Fruit fly (Drosophila melanogaster) whole organism: ENCODE measurements around the gene CG14715.

ENCODE experiments used
- CG8478 ChIP-seq: fragments of >200 bp; optimal IDR thresholded peaks from 2 replicates; lab custom pipeline; 2018; ENCODE audit warnings: inconsistent platforms
- Dll ChIP-seq: fragments of >200 bp; optimal IDR thresholded peaks from 2 replicates; lab custom pipeline; 2017
- EcR ChIP-seq, 2 experiments: fragments of >200 bp; optimal IDR thresholded peaks; 2 replicates each; lab custom pipeline; 2017; ENCODE audit warnings: missing biosample characterization in 2 of 2, missing genetic modification characterization in 2 of 2, missing genetic modification reagents in 2 of 2
- pan ChIP-seq: fragments of >200 bp; optimal IDR thresholded peaks from 2 replicates; lab custom pipeline; 2017
- psq ChIP-seq: fragments of >200 bp; optimal IDR thresholded peaks from 2 replicates; lab custom pipeline; 2017
- usp ChIP-seq: fragments of >200 bp; optimal IDR thresholded peaks from 2 replicates; lab custom pipeline; 2017; ENCODE audit warnings: missing biosample characterization, missing genetic modification characterization, mixed read lengths

CG14715 gene

dm6 chr3R:11673955-11674663 lies at the start of gene CG14715:
CG14715 (plus strand) TSS chr3R:11674221.
- TF ChIP-seq EcR (GFP tag; optimal IDR thresholded peaks at IDR 0.05; lab: Kevin White, UChicago), result no peak
- no peak for TF ChIP-seq pan
- TF ChIP-seq usp (GFP tag; lab: Kevin White, UChicago), result no peak
- no peak for TF ChIP-seq Dll (lab: Kevin White, UChicago)
- TF ChIP-seq CG8478, result no peak
- TF ChIP-seq psq (lab: Kevin White, UChicago), result no peak

dm6 chr3R:11625544-11625943 lies 48.5 kb upstream of the CG14715 start, which contains the start of gene Zaf1:
Zaf1 (minus strand) TSS chr3R:11625644.
- TF ChIP-seq usp (GFP tag; lab: Kevin White, UChicago) (no peak), CG8478 (no peak), Dll (lab: Kevin White, UChicago) (no peak), EcR (GFP tag; optimal IDR thresholded peaks at IDR 0.05; lab: Kevin White, UChicago) (no peak)

- TF ChIP-seq psq (lab: Kevin White, UChicago) (no peak), usp (GFP tag; lab: Kevin White, UChicago) (no peak), EcR (GFP tag; optimal IDR thresholded peaks at IDR 0.05; lab: Kevin White, UChicago) (no peak)
Measured at dm6 chr3R:11626571-11626970, 47.5 kb upstream of the CG14715 start, which contains the start of the genes CG6813 and CG18764. CG6813 (minus strand) TSS chr3R:11626638. CG18764 (plus strand) TSS chr3R:11626889.

DNA sequence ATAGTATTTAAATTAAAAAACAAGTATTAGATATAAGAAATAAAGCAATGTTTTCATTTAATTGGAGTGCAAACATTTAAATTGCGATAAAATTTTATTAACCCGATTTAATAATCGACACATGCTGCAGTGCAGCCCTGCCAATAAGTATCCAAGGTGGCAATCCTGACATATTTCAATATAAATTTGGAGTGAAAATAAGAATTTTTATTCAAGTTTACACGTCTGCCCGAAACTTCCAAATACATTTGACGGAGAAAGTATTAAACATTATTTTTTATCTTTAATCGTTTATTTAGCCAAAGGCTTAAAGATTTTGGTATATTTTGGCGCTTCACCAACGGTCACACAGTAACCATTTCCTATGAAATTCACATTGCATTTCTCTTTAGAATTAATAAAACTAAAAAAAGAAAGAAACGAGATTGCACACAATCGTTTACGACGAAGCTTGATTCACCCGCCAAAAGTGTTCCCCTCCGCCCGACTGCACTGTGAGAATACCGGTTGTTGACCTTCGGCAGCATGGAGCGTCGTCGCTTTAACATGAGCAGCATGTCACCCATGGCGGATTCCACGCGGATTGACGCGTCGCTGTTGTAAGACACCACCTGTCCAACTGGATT lies 45.5 kb upstream of the CG14715 start, which contains the start of gene CG14712:
Gene CG14712 (plus strand): TSS at position 344 of the 626 bp plus-strand sequence.
- TF ChIP-seq pan (no peak), psq (lab: Kevin White, UChicago) (no peak), Dll (lab: Kevin White, UChicago) (no peak), usp (GFP tag; lab: Kevin White, UChicago) (no peak), CG8478 (no peak), EcR (GFP tag; optimal IDR thresholded peaks at IDR 0.05; lab: Kevin White, UChicago) (no peak)

DNA sequence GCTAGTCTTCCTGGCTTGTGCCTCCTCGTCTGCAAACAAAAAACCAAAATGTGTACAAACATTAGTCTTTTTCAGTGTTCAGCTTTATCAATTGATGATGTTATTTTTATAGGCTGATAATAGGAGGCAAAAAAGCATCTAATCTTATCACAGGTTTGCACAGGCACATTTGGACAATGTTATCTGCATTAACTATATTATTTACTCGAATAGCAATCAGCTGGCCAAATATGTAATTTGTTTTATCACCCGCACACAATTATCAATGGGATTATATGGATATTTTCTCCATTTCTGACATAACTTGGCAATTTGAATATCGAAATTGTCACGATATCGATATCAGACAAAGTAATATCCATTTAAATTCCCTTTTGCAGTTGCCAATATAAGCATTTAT lies 36.4 kb upstream of the CG14715 start:
- no peak for TF ChIP-seq CG8478
- TF ChIP-seq Dll (lab: Kevin White, UChicago), result no peak
- TF ChIP-seq usp (GFP tag; lab: Kevin White, UChicago), result no peak
- TF ChIP-seq EcR (GFP tag; optimal IDR thresholded peaks at IDR 0.05; lab: Kevin White, UChicago), result no peak
- TF ChIP-seq pan, result no peak
- TF ChIP-seq psq (lab: Kevin White, UChicago), result no peak

- TF ChIP-seq EcR (GFP tag; optimal IDR thresholded peaks at IDR 0.05; lab: Kevin White, UChicago), result no peak
- no peak for TF ChIP-seq psq (lab: Kevin White, UChicago)
- TF ChIP-seq usp (GFP tag; lab: Kevin White, UChicago), result no peak
- no peak for TF ChIP-seq CG8478
- TF ChIP-seq pan, result no peak
- no peak for TF ChIP-seq Dll (lab: Kevin White, UChicago)
Measured at dm6 chr3R:11639946-11640588, 34.0 kb upstream of the CG14715 start.

DNA sequence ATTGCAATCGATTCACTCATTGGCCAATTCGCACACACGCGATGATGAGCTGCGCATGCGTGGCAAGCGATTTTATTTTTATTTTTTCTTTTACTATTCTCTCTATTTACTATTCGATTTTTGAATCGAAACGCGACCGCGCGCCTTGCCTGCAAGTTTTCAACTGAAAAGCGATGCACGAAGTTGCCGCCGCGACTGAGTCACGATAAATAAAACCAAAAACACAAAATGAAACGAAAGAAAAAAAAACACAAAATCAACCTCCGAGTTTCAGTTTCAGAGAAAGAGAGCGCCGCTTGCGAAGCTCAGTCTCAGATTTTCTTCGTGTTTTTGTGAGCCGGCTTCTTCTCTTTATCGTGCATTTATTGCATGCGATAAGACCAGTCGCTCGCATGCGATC lies 27.2 kb upstream of the CG14715 start:
- no peak for TF ChIP-seq pan
- no peak for TF ChIP-seq EcR (GFP tag; optimal IDR thresholded peaks at IDR 0.05; lab: Kevin White, UChicago)
- no peak for TF ChIP-seq CG8478
- no peak for TF ChIP-seq Dll (lab: Kevin White, UChicago)
- TF ChIP-seq usp (GFP tag; lab: Kevin White, UChicago), result no peak
- no peak for TF ChIP-seq psq (lab: Kevin White, UChicago)

DNA sequence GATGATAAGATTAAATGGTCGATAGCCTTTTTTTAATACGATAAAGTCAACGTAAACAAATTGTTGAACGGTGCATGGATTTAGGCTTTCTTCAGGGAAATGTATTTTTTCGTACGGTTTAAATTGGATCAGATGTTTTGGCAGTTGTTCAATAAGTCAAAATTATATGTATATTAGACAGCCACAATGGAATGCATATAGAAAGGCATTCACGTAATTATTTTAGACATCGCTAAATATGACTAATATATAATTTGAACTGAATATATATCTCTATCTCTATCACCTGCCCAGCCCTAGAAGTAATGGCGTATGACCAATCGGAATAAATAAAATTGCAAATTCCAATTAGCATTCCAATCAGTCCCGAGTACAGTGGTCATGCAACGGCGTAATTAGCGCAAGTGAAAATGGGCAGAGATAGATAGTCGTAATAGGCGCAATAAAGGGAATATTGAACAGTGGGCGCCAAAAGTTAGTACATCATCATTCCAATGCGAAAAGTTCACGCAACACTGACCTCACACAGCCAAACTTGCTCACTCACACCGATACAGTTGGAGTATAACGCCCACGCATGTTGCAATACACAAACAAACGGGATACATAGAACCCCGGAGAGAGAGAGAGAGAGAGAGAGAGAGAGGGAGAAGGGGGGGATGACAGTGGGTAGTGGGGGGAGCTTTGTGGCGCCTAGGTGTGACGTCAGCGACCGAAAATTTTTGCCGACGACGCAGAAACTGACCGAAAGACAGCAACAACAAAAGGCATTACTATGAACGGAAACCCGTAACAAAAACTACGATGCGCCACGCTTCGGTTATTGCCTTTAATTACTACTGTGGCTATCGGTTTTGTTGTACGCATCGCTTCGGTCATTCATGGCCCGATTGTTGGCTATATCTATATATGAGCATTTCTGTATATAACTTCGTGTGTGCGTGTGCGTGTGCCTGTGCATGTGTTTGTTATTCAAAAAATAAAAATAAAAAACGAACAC lies 25.4 kb upstream of the CG14715 start:
- TF ChIP-seq pan, result no peak
- TF ChIP-seq psq (lab: Kevin White, UChicago), result no peak
- TF ChIP-seq usp (GFP tag; lab: Kevin White, UChicago), result no peak
- TF ChIP-seq EcR (GFP tag; optimal IDR thresholded peaks at IDR 0.05; lab: Kevin White, UChicago), result peak in 1 of 2 experiments; percentile 12

DNA sequence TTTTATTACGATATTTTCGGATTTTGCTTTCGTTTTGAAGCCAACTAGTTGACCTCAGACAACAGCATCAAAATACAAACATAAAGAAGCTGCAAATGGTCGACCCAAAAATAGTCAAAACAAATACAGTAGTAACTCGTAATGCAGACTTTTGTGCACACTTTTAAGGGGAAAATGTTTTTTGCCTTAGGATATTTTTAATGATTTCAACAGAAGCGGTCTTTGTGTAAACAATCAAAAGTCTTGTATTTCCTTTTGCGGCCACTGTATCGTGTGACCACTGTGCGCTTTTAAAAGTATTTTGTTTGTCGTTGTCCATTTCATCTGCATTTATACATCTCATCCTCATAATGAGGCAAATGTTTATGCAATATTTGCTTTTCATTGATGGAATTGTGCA lies 24.6 kb upstream of the CG14715 start:
- no peak for TF ChIP-seq pan
- TF ChIP-seq EcR (GFP tag; optimal IDR thresholded peaks at IDR 0.05; lab: Kevin White, UChicago), result no peak
- no peak for TF ChIP-seq usp (GFP tag; lab: Kevin White, UChicago)
- no peak for TF ChIP-seq Dll (lab: Kevin White, UChicago)
- no peak for TF ChIP-seq CG8478
- TF ChIP-seq psq (lab: Kevin White, UChicago), result no peak

DNA sequence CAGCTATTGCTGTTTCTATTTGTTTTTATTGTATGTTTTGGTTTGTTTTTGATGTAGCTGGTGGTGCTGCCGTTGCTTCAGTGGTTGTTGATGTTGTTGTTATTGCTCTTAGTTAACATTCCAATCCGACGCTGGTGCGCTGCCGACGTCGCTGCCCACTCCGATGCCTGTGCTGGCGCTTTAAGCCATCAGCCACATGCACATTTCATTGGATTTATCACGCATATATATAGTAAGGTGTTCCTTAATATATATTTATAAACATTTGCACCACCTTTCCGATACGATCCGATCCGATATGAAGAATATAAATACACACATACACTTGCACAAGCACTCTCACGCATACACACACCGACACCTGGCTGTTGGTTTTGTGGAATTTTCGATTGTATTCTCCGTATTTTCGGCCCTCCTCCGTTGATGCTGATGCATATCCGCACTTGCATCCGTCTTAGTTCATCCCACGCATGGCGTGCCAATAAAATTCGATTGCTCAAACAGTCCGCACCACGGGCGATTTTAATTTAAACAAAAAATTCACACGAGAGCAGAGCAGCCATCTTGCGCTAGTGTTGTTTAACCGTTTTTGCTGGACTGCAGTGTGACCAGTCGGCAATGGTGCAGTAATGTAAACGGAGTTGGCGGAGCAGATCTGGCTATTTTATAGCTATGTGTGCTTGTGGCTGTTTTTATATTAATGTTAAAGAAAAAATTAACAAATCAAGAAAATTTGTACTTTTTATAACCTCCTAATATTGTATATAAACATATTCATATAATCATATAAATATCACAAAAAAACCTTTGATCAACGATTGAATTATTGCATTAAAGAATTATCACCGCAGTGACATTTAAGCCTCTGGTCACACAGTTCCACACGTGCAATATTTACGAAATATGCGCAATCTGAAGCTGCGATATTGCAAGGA lies 23.6 kb upstream of the CG14715 start, which contains the start of the genes Csk and Elp1:
Gene Csk (minus strand): TSS at position 602 of the 935 bp plus-strand sequence.
Gene Elp1 (plus strand): TSS at position 867 of the 935 bp plus-strand sequence.
- TF ChIP-seq usp (GFP tag; lab: Kevin White, UChicago) (no peak), pan (no peak), Dll (lab: Kevin White, UChicago) (no peak), CG8478 (no peak), psq (lab: Kevin White, UChicago) (no peak), EcR (GFP tag; optimal IDR thresholded peaks at IDR 0.05; lab: Kevin White, UChicago) (no peak)
